Worm (Caenorhabditis elegans): Measurements from ENCODE around the gene F01G10.5.

DNA sequence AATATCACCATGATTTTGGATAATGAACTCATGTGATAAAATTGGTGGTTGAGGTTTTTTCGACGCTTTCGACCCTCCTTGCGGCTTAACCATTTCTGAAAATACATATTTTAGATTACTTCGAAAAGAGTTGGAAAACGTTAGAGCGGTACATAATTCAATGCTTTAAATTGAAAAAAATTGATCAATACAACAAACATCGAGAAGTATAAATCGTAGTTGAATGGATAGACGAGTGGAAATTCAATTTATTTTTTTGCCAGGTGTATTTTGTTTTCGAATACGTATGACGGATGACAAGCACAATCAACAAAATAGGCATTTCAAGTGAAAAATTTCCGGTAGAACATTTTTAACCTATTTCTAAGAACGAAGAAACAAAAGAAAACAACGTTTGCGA, 9.7 kb downstream of the F01G10.5 start, which contains the start of gene tram-1:
- TF ChIP-seq ama-1 (optimal IDR thresholded peaks at IDR 0.05) (no peak), tra-4 (tag; optimal IDR thresholded peaks at IDR 0.05) (no peak), tbx-11 (GFP tag; IDR thresholded peaks at IDR 0.05) (no peak), flt-1 (GFP tag; IDR thresholded peaks at IDR 0.05) (no peak), sea-1 (GFP tag; conservative IDR thresholded peaks at IDR 0.05) (no peak), hmg-4 (GFP tag; optimal IDR thresholded peaks at IDR 0.05) (no peak), pes-1 (GFP tag; IDR thresholded peaks at IDR 0.05) (no peak), ceh-13 (GFP tag; optimal IDR thresholded peaks at IDR 0.05) (no peak), B0310.2 (tag; optimal IDR thresholded peaks at IDR 0.05) (no peak), scrt-1 (GFP tag; IDR thresholded peaks at IDR 0.05) (no peak), F13C5.2 (tag; optimal IDR thresholded peaks at IDR 0.05) (no peak)

Measured in whole organism, early embryonic.